Comparison of ENCODE assay signal across 1 fruit fly cellular context in genomic region chrX:14622179-14622578, dm6.
TF ChIP-seq lines count a peak whose summit lies in the region.

No protein-coding gene starts in this region.

TF ChIP-seq in whole organism, embryonic, 481 proteins besides CTCF, POLR2A, EP300 and RAD21 (continued from another document and continues in another):
- TF ChIP-seq CG17912 (GFP tag; optimal IDR thresholded peaks at IDR 0.05; lab: Kevin White, UChicago) (no peak), CG10267 (tag; optimal IDR thresholded peaks at IDR 0.05; lab: Kevin White, UChicago) (peak; percentile 29), ase (GFP tag; IDR thresholded peaks at IDR 0.05; lab: Robert Waterston, UW) (0 out of 3 replicates have a peak, but pooled peaks have one; percentile 11), CG2199 (GFP tag; IDR thresholded peaks at IDR 0.05; lab: Robert Waterston, UW) (no peak), H2.0 (GFP tag; IDR thresholded peaks at IDR 0.05; lab: Robert Waterston, UW) (no peak), Bdp1 (GFP tag; optimal IDR thresholded peaks at IDR 0.05; lab: Kevin White, UChicago) (no peak), ara (GFP tag; IDR thresholded peaks at IDR 0.05; lab: Robert Waterston, UW) (0 out of 2 replicates have a peak, but pooled peaks have one; percentile 14), fu2 (GFP tag; optimal IDR thresholded peaks at IDR 0.05; lab: Kevin White, UChicago) (no peak), Lhr (GFP tag; optimal IDR thresholded peaks at IDR 0.05; lab: Kevin White, UChicago) (peak; percentile 14), CG32767 (GFP tag; IDR thresholded peaks at IDR 0.05; lab: Robert Waterston, UW) (no peak), lmd (GFP tag; IDR thresholded peaks at IDR 0.05; lab: Robert Waterston, UW) (no peak), ttk (GFP tag; IDR thresholded peaks at IDR 0.05; lab: Robert Waterston, UW) (peak; percentile 36; the same call in 1 of the 2 replicates), CG15601 (tag; optimal IDR thresholded peaks at IDR 0.05; lab: Kevin White, UChicago) (peak; percentile 56), Ets65A (GFP tag; lab: Kevin White, UChicago) (peak; percentile 96), CG8359 (GFP tag; optimal IDR thresholded peaks at IDR 0.05; lab: Kevin White, UChicago; ENCODE audit: borderline replicate concordance) (peak; percentile 13), pita (GFP tag; optimal IDR thresholded peaks at IDR 0.05; lab: Kevin White, UChicago) (no peak), CG1792 (GFP tag; optimal IDR thresholded peaks at IDR 0.05; lab: Kevin White, UChicago) (no peak), zfh2 (GFP tag; optimal IDR thresholded peaks at IDR 0.05; lab: Kevin White, UChicago) (no peak), HmgZ (tag; optimal IDR thresholded peaks at IDR 0.05; lab: Kevin White, UChicago) (no peak), CG2202 (tag; optimal IDR thresholded peaks at IDR 0.05; lab: Kevin White, UChicago) (peak; percentile 18), croc (GFP tag; conservative IDR thresholded peaks at IDR 0.05; lab: Robert Waterston, UW) (peak; percentile 42; the same call in 2 of the 3 replicates), Spps (tag; optimal IDR thresholded peaks at IDR 0.05; lab: Kevin White, UChicago) (peak; percentile 56), Dad (GFP tag; optimal IDR thresholded peaks at IDR 0.05; lab: Kevin White, UChicago) (no peak), ERR (GFP tag; optimal IDR thresholded peaks at IDR 0.05; lab: Kevin White, UChicago) (no peak), Neu2 (GFP tag; optimal IDR thresholded peaks at IDR 0.05; lab: Kevin White, UChicago; ENCODE audit: borderline replicate concordance) (no peak), CG2889 (GFP tag; IDR thresholded peaks at IDR 0.05; lab: Robert Waterston, UW) (no peak), BEAF-32 (GFP tag; optimal IDR thresholded peaks at IDR 0.05; lab: Kevin White, UChicago) (no peak), CG7928 (GFP tag; optimal IDR thresholded peaks at IDR 0.05; lab: Kevin White, UChicago) (no peak), E2f1 (GFP tag; IDR thresholded peaks at IDR 0.05; lab: Robert Waterston, UW) (no peak), Mad (GFP tag; optimal IDR thresholded peaks at IDR 0.05; lab: Kevin White, UChicago) (no peak), CG6689 (GFP tag; IDR thresholded peaks at IDR 0.05; lab: Robert Waterston, UW) (peak; percentile 58), HLH3B (GFP tag; IDR thresholded peaks at IDR 0.05; lab: Robert Waterston, UW) (peak; percentile 43; the same call in 1 of the 2 replicates), Bteb2 (GFP tag; optimal IDR thresholded peaks at IDR 0.05; lab: Kevin White, UChicago) (no peak), fd64A (GFP tag; optimal IDR thresholded peaks at IDR 0.05; lab: Kevin White, UChicago) (peak; percentile 26), CG10321 (GFP tag; IDR thresholded peaks at IDR 0.05; lab: Robert Waterston, UW) (no peak), CG6765 (GFP tag; optimal IDR thresholded peaks at IDR 0.05; lab: Kevin White, UChicago) (no peak), CG3847 (GFP tag; IDR thresholded peaks at IDR 0.05; lab: Robert Waterston, UW) (no peak), phol (tag; optimal IDR thresholded peaks at IDR 0.05; lab: Kevin White, UChicago) (peak; percentile 57), Doc2 (GFP tag; IDR thresholded peaks at IDR 0.05; lab: Robert Waterston, UW) (no peak), Rfx (GFP tag; IDR thresholded peaks at IDR 0.05; lab: Robert Waterston, UW) (no peak), Xrp1 (GFP tag; IDR thresholded peaks at IDR 0.05; lab: Robert Waterston, UW) (peak; percentile 50; the same call in 1 of the 2 replicates), CG1647 (GFP tag; optimal IDR thresholded peaks at IDR 0.05; lab: Kevin White, UChicago) (no peak), D19B (GFP tag; optimal IDR thresholded peaks at IDR 0.05; lab: Kevin White, UChicago) (no peak), Gsc (GFP tag; IDR thresholded peaks at IDR 0.05; lab: Robert Waterston, UW) (no peak), CG32532 (GFP tag; IDR thresholded peaks at IDR 0.05; lab: Robert Waterston, UW) (no peak), CG16813 (GFP tag; IDR thresholded peaks at IDR 0.05; lab: Robert Waterston, UW; ENCODE audit: partially characterized antibody) (no peak), tup (GFP tag; optimal IDR thresholded peaks at IDR 0.05; lab: Kevin White, UChicago) (no peak), Chrac-16 (GFP tag; optimal IDR thresholded peaks at IDR 0.05; lab: Kevin White, UChicago) (no peak), CG4424 (GFP tag; optimal IDR thresholded peaks at IDR 0.05; lab: Kevin White, UChicago) (peak; percentile 27), CG4707 (GFP tag; optimal IDR thresholded peaks at IDR 0.05; lab: Kevin White, UChicago) (peak; percentile 27), CG18764 (GFP tag; optimal IDR thresholded peaks at IDR 0.05; lab: Kevin White, UChicago) (peak; percentile 12), Tbp (GFP tag; optimal IDR thresholded peaks at IDR 0.05; lab: Kevin White, UChicago) (no peak), CG6813 (GFP tag; optimal IDR thresholded peaks at IDR 0.05; lab: Kevin White, UChicago) (no peak), CG17802 (tag; optimal IDR thresholded peaks at IDR 0.05; lab: Kevin White, UChicago) (no peak), otp (GFP tag; IDR thresholded peaks at IDR 0.05; lab: Robert Waterston, UW) (0 out of 3 replicates have a peak, but pooled peaks have one; percentile 45), CG14050 (GFP tag; IDR thresholded peaks at IDR 0.05; lab: Robert Waterston, UW) (no peak), D (optimal IDR thresholded peaks at IDR 0.05; lab: Kevin White, UChicago) (no peak), D (GFP tag; optimal IDR thresholded peaks at IDR 0.05; lab: Kevin White, UChicago) (peak; percentile 42), CG7372 (GFP tag; IDR thresholded peaks at IDR 0.05; lab: Robert Waterston, UW) (no peak), dm (GFP tag; optimal IDR thresholded peaks at IDR 0.05; lab: Kevin White, UChicago) (no peak), amos (GFP tag; IDR thresholded peaks at IDR 0.05; lab: Robert Waterston, UW; ENCODE audit: partially characterized antibody) (no peak), MBD-R2 (GFP tag; IDR thresholded peaks at IDR 0.05; lab: Robert Waterston, UW) (no peak), Scr (GFP tag; IDR thresholded peaks at IDR 0.05; lab: Robert Waterston, UW; ENCODE audit: partially characterized antibody) (no peak), sim (GFP tag; IDR thresholded peaks at IDR 0.05; lab: Robert Waterston, UW) (no peak), zf30C (GFP tag; optimal IDR thresholded peaks at IDR 0.05; lab: Kevin White, UChicago) (no peak), sima (GFP tag; optimal IDR thresholded peaks at IDR 0.05; lab: Kevin White, UChicago) (no peak), CG17612 (GFP tag; IDR thresholded peaks at IDR 0.05; lab: Robert Waterston, UW) (no peak), dimm (GFP tag; IDR thresholded peaks at IDR 0.05; lab: Robert Waterston, UW) (no peak), br (optimal IDR thresholded peaks at IDR 0.05; lab: Kevin White, UChicago) (no peak), Hr51 (GFP tag; optimal IDR thresholded peaks at IDR 0.05; lab: Kevin White, UChicago) (peak in 1 of 2 experiments; percentile 40), slou (GFP tag; optimal IDR thresholded peaks at IDR 0.05; lab: Kevin White, UChicago) (no peak), caup (GFP tag; optimal IDR thresholded peaks at IDR 0.05; lab: Kevin White, UChicago; ENCODE audit: severe bottlenecking) (no peak), CG18011 (GFP tag; optimal IDR thresholded peaks at IDR 0.05; lab: Kevin White, UChicago) (no peak), lola (GFP tag; optimal IDR thresholded peaks at IDR 0.05; lab: Kevin White, UChicago) (peak in 1 of 3 experiments; percentile 52), Hsf (GFP tag; optimal IDR thresholded peaks at IDR 0.05; lab: Kevin White, UChicago) (peak; percentile 13), CG13894 (tag; optimal IDR thresholded peaks at IDR 0.05; lab: Kevin White, UChicago) (no peak), cato (GFP tag; optimal IDR thresholded peaks at IDR 0.05; lab: Kevin White, UChicago; ENCODE audit: borderline replicate concordance) (no peak), rib (GFP tag; IDR thresholded peaks at IDR 0.05; lab: Robert Waterston, UW) (no peak), Mes4 (GFP tag; optimal IDR thresholded peaks at IDR 0.05; lab: Kevin White, UChicago) (no peak), CG2875 (GFP tag; optimal IDR thresholded peaks at IDR 0.05; lab: Kevin White, UChicago) (peak; percentile 55), CG3065 (GFP tag; optimal IDR thresholded peaks at IDR 0.05; lab: Kevin White, UChicago) (no peak), odd (GFP tag; optimal IDR thresholded peaks at IDR 0.05; lab: Kevin White, UChicago) (peak; percentile 5), Aef1 (GFP tag; IDR thresholded peaks at IDR 0.05; lab: Robert Waterston, UW) (no peak), Dbx (GFP tag; IDR thresholded peaks at IDR 0.05; lab: Robert Waterston, UW) (no peak), cwo (GFP tag; optimal IDR thresholded peaks at IDR 0.05; lab: Kevin White, UChicago) (no peak), CG3995 (GFP tag; optimal IDR thresholded peaks at IDR 0.05; lab: Kevin White, UChicago) (no peak), hb (GFP tag; IDR thresholded peaks at IDR 0.05; lab: Robert Waterston, UW; ENCODE audit: partially characterized antibody) (no peak), ATbp (GFP tag; optimal IDR thresholded peaks at IDR 0.05; lab: Kevin White, UChicago) (peak; percentile 58), CG2120 (GFP tag; optimal IDR thresholded peaks at IDR 0.05; lab: Kevin White, UChicago) (no peak), lilli (GFP tag; optimal IDR thresholded peaks at IDR 0.05; lab: Kevin White, UChicago) (no peak), CG12769 (tag; optimal IDR thresholded peaks at IDR 0.05; lab: Kevin White, UChicago) (no peak), Awh (GFP tag; IDR thresholded peaks at IDR 0.05; lab: Robert Waterston, UW) (peak; percentile 35; the same call in 1 of the 2 replicates), Pdp1 (GFP tag; optimal IDR thresholded peaks at IDR 0.05; lab: Kevin White, UChicago) (peak in 1 of 2 experiments; percentile 15), CG10565 (GFP tag; optimal IDR thresholded peaks at IDR 0.05; lab: Kevin White, UChicago) (no peak), CG12391 (tag; optimal IDR thresholded peaks at IDR 0.05; lab: Kevin White, UChicago) (peak; percentile 51), Rx (GFP tag; IDR thresholded peaks at IDR 0.05; lab: Robert Waterston, UW) (no peak), CG9932 (GFP tag; IDR thresholded peaks at IDR 0.05; lab: Robert Waterston, UW) (no peak), Ets97D (GFP tag; optimal IDR thresholded peaks at IDR 0.05; lab: Kevin White, UChicago) (no peak), Jarid2 (GFP tag; optimal IDR thresholded peaks at IDR 0.05; lab: Kevin White, UChicago) (no peak), trem (tag; optimal IDR thresholded peaks at IDR 0.05; lab: Kevin White, UChicago) (peak; percentile 34), dan (GFP tag; IDR thresholded peaks at IDR 0.05; lab: Robert Waterston, UW) (no peak), CG4360 (GFP tag; IDR thresholded peaks at IDR 0.05; lab: Robert Waterston, UW) (no peak), corto (GFP tag; optimal IDR thresholded peaks at IDR 0.05; lab: Kevin White, UChicago) (no peak), B-H2 (GFP tag; optimal IDR thresholded peaks at IDR 0.05; lab: Kevin White, UChicago) (no peak), CG9437 (GFP tag; optimal IDR thresholded peaks at IDR 0.05; lab: Kevin White, UChicago) (no peak), CG9797 (GFP tag; optimal IDR thresholded peaks at IDR 0.05; lab: Kevin White, UChicago) (no peak), zfh1 (GFP tag; IDR thresholded peaks at IDR 0.05; lab: Robert Waterston, UW) (peak; percentile 67), CG14965 (GFP tag; optimal IDR thresholded peaks at IDR 0.05; lab: Kevin White, UChicago; ENCODE audit: borderline replicate concordance) (no peak), gro (GFP tag; optimal IDR thresholded peaks at IDR 0.05; lab: Kevin White, UChicago) (no peak), CG5245 (GFP tag; optimal IDR thresholded peaks at IDR 0.05; lab: Kevin White, UChicago) (peak; percentile 31), CG12942 (GFP tag; optimal IDR thresholded peaks at IDR 0.05; lab: Kevin White, UChicago) (no peak), sens-2 (GFP tag; IDR thresholded peaks at IDR 0.05; lab: Robert Waterston, UW) (no peak), CG31365 (tag; optimal IDR thresholded peaks at IDR 0.05; lab: Kevin White, UChicago) (no peak), tna (GFP tag; IDR thresholded peaks at IDR 0.05; lab: Robert Waterston, UW; ENCODE audit: partially characterized antibody) (no peak), chn (GFP tag; optimal IDR thresholded peaks at IDR 0.05; lab: Kevin White, UChicago) (peak; percentile 25), pzg (GFP tag; optimal IDR thresholded peaks at IDR 0.05; lab: Kevin White, UChicago) (no peak), nerfin-2 (GFP tag; IDR thresholded peaks at IDR 0.05; lab: Robert Waterston, UW; ENCODE audit: partially characterized antibody) (no peak), slp2 (GFP tag; optimal IDR thresholded peaks at IDR 0.05; lab: Kevin White, UChicago) (peak; percentile 34), ssp (GFP tag; IDR thresholded peaks at IDR 0.05; lab: Robert Waterston, UW) (0 out of 2 replicates have a peak, but pooled peaks have one; percentile 9), H15 (GFP tag; IDR thresholded peaks at IDR 0.05; lab: Robert Waterston, UW) (no peak), crol (GFP tag; IDR thresholded peaks at IDR 0.05; lab: Robert Waterston, UW) (no peak), CG14667 (GFP tag; IDR thresholded peaks at IDR 0.05; lab: Robert Waterston, UW) (no peak), yki (optimal IDR thresholded peaks at IDR 0.05; lab: Kevin White, UChicago) (no peak), CG9215 (GFP tag; IDR thresholded peaks at IDR 0.05; lab: Robert Waterston, UW) (no peak), h (optimal IDR thresholded peaks at IDR 0.05; lab: Kevin White, UChicago) (no peak), cad (GFP tag; optimal IDR thresholded peaks at IDR 0.05; lab: Kevin White, UChicago) (no peak), Sry-δ (GFP tag; optimal IDR thresholded peaks at IDR 0.05; lab: Kevin White, UChicago) (no peak), CG4854 (GFP tag; optimal IDR thresholded peaks at IDR 0.05; lab: Kevin White, UChicago) (no peak), CG30431 (GFP tag; optimal IDR thresholded peaks at IDR 0.05; lab: Kevin White, UChicago) (peak; percentile 7), CG7556 (GFP tag; optimal IDR thresholded peaks at IDR 0.05; lab: Kevin White, UChicago) (peak; percentile 17), crc (GFP tag; optimal IDR thresholded peaks at IDR 0.05; lab: Kevin White, UChicago) (no peak), fd96Cb (tag; optimal IDR thresholded peaks at IDR 0.05; lab: Kevin White, UChicago) (peak; percentile 57), Sin3A (optimal IDR thresholded peaks at IDR 0.05; lab: Kevin White, UChicago) (no peak), chm (GFP tag; IDR thresholded peaks at IDR 0.05; lab: Robert Waterston, UW) (no peak), Sry-β (GFP tag; optimal IDR thresholded peaks at IDR 0.05; lab: Kevin White, UChicago) (no peak), CG13287 (GFP tag; IDR thresholded peaks at IDR 0.05; lab: Robert Waterston, UW; ENCODE audit: partially characterized antibody) (no peak)
